Fruit fly (Drosophila melanogaster) whole organism, adult: Measurements from ENCODE around the gene Mcm10.

ENCODE experiments used
- CG12768 ChIP-seq: fragments of 200-800 bp; sonication (Bioruptor generic); optimal IDR thresholded peaks from 2 replicates; lab custom pipeline; 2017; ENCODE audit warnings: missing biosample characterization, missing genetic modification characterization, mild to moderate bottlenecking, moderate library complexity, missing genetic modification reagents
- CG14711 ChIP-seq: fragments of 200-800 bp; sonication (Bioruptor generic); optimal IDR thresholded peaks from 2 replicates; lab custom pipeline; 2018; ENCODE audit warnings: missing biosample characterization, mild to moderate bottlenecking, missing genetic modification characterization, moderate library complexity
- CG33017 ChIP-seq: fragments of 200-800 bp; sonication (Bioruptor generic); optimal IDR thresholded peaks from 2 replicates; lab custom pipeline; 2018; ENCODE audit warnings: missing biosample characterization, mild to moderate bottlenecking, missing genetic modification characterization, moderate library complexity
- CG5204 ChIP-seq: fragments of 200-800 bp; sonication (Bioruptor generic); optimal IDR thresholded peaks from 2 replicates; lab custom pipeline; 2016; ENCODE audit warnings: missing biosample characterization, missing genetic modification characterization
- CG7101 ChIP-seq: fragments of 200-800 bp; sonication (Bioruptor generic); optimal IDR thresholded peaks from 2 replicates; lab custom pipeline; 2018; ENCODE audit warnings: missing biosample characterization, mild to moderate bottlenecking, missing genetic modification characterization, moderate library complexity
- Hr96 ChIP-seq: fragments of 200-800 bp; sonication (Bioruptor generic); optimal IDR thresholded peaks from 2 replicates; lab custom pipeline; 2016; ENCODE audit warnings: missing biosample characterization, missing genetic modification characterization
- Mnt ChIP-seq: fragments of 200-800 bp; sonication (Bioruptor generic); optimal IDR thresholded peaks from 2 replicates; lab custom pipeline; 2016; ENCODE audit warnings: missing biosample characterization, mild to moderate bottlenecking, missing genetic modification characterization
- bab1 ChIP-seq: fragments of 200-800 bp; sonication (Bioruptor generic); optimal IDR thresholded peaks from 3 replicates; lab custom pipeline; 2019; ENCODE audit warnings: missing biosample characterization, mild to moderate bottlenecking, missing genetic modification characterization, moderate library complexity
- cnc ChIP-seq, 2 experiments: fragments of >200 bp; optimal IDR thresholded peaks; 2 replicates each; lab custom pipeline; 2017
- pad ChIP-seq: fragments of 200-800 bp; sonication (Bioruptor generic); optimal IDR thresholded peaks from 3 replicates; lab custom pipeline; 2017; ENCODE audit warnings: missing biosample characterization, missing genetic modification characterization, mild to moderate bottlenecking, moderate library complexity, missing genetic modification reagents

DNA sequence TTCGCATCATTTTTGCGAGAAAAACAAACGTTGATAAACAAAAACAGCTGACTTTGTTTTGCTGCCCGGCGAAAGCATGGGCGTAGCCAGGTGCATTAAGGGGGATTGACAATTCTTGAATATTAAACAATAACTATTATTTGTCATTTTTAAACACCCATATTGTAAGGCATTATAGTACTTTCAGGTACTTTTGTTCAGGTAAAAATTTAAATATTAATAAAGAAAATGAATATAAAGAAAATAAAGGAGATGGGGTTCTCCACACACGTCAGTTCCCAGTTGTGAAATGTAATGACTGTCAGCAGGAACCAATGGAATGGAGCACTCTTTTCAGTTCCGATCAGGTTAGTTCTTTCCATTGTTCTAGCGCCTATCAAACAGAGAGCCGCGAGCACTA lies 21.2 kb upstream of the Mcm10 start, which contains the start of the genes Coq3 and Pld3:
- TF ChIP-seq CG5204 (GFP tag; lab: Kevin White, UChicago) (no peak), bab1 (GFP tag; lab: Kevin White, UChicago) (peak; percentile 95), cnc (optimal IDR thresholded peaks at IDR 0.05; lab: Kevin White, UChicago) (no peak), CG14711 (tag; lab: Kevin White, UChicago) (peak; percentile 89), Hr96 (GFP tag; lab: Kevin White, UChicago) (no peak), CG7101 (tag; lab: Kevin White, UChicago) (peak; percentile 96), Mnt (GFP tag; lab: Kevin White, UChicago) (peak; percentile 92), CG33017 (tag; lab: Kevin White, UChicago) (peak; percentile 94), pad (GFP tag; lab: Kevin White, UChicago) (peak; percentile 85), CG12768 (peak; percentile 94)
